Fruit fly (Drosophila melanogaster): Measurements from ENCODE around the gene chinmo.

The chinmo gene

dm6 chr2L:1737057-1737581 is 86.1 kb downstream of the chinmo start (continued):
- 0 out of 2 replicates have a peak, but pooled peaks have one; percentile 32 for TF ChIP-seq unc-4 (GFP tag; IDR thresholded peaks at IDR 0.05; ENCODE audit: partially characterized antibody)
- TF ChIP-seq gce (GFP tag; IDR thresholded peaks at IDR 0.05) = peak; percentile 59
- TF ChIP-seq Dip2 (GFP tag; IDR thresholded peaks at IDR 0.05) = no peak
- TF ChIP-seq hth (optimal IDR thresholded peaks at IDR 0.05) = no peak
- TF ChIP-seq ara (GFP tag; IDR thresholded peaks at IDR 0.05) = peak; percentile 87
- peak; percentile 80 to 90 for TF ChIP-seq Trl (optimal IDR thresholded peaks at IDR 0.05)
- peak; percentile 88 for TF ChIP-seq Trl (GFP tag; optimal IDR thresholded peaks at IDR 0.05)
- TF ChIP-seq Asciz (GFP tag; optimal IDR thresholded peaks at IDR 0.05) = peak; percentile 80
- peak; percentile 12 for TF ChIP-seq nom (GFP tag; optimal IDR thresholded peaks at IDR 0.05)
- TF ChIP-seq CG12236 (GFP tag; optimal IDR thresholded peaks at IDR 0.05) = peak; percentile 86
- TF ChIP-seq btn (GFP tag; optimal IDR thresholded peaks at IDR 0.05) = peak; percentile 78
- 0 out of 2 replicates have a peak, but pooled peaks have one; percentile 34 for TF ChIP-seq NFAT (GFP tag; IDR thresholded peaks at IDR 0.05)
- peak; percentile 75 for TF ChIP-seq da (GFP tag; optimal IDR thresholded peaks at IDR 0.05)
- TF ChIP-seq slp2 (GFP tag; optimal IDR thresholded peaks at IDR 0.05) = peak; percentile 94
- TF ChIP-seq Ptx1 (GFP tag; IDR thresholded peaks at IDR 0.05) = peak; percentile 94
- peak; percentile 35; the same call in 1 of the 2 replicates for TF ChIP-seq tna (GFP tag; IDR thresholded peaks at IDR 0.05; ENCODE audit: partially characterized antibody)
- TF ChIP-seq CG3281 (GFP tag; optimal IDR thresholded peaks at IDR 0.05) = peak; percentile 80
- no peak for TF ChIP-seq D (optimal IDR thresholded peaks at IDR 0.05)
- peak; percentile 88 for TF ChIP-seq D (GFP tag; optimal IDR thresholded peaks at IDR 0.05)
- TF ChIP-seq pzg (GFP tag; optimal IDR thresholded peaks at IDR 0.05) = no peak
- TF ChIP-seq caup (GFP tag; optimal IDR thresholded peaks at IDR 0.05; ENCODE audit: severe bottlenecking) = peak; percentile 70
- TF ChIP-seq CG2889 (GFP tag; IDR thresholded peaks at IDR 0.05) = peak; percentile 79
- TF ChIP-seq ato (GFP tag; IDR thresholded peaks at IDR 0.05; ENCODE audit: partially characterized antibody) = no peak
- TF ChIP-seq CG10431 (GFP tag; optimal IDR thresholded peaks at IDR 0.05) = no peak
- TF ChIP-seq dmrt99B (tag; optimal IDR thresholded peaks at IDR 0.05) = peak; percentile 94
- TF ChIP-seq Spps (tag; optimal IDR thresholded peaks at IDR 0.05) = peak; percentile 55
- peak; percentile 64 for TF ChIP-seq en (GFP tag; optimal IDR thresholded peaks at IDR 0.05)
- TF ChIP-seq CG12391 (tag; optimal IDR thresholded peaks at IDR 0.05) = peak; percentile 91
- peak; percentile 13; the same call in 1 of the 2 replicates for TF ChIP-seq CkIIα-i1 (GFP tag; IDR thresholded peaks at IDR 0.05)
- TF ChIP-seq CG31441 (GFP tag; IDR thresholded peaks at IDR 0.05) = peak; percentile 89
- TF ChIP-seq Doc2 (GFP tag; IDR thresholded peaks at IDR 0.05) = peak; percentile 42; the same call in 1 of the 2 replicates
- no peak for TF ChIP-seq wek (GFP tag; optimal IDR thresholded peaks at IDR 0.05)
- peak; percentile 93 for TF ChIP-seq nmo (GFP tag; optimal IDR thresholded peaks at IDR 0.05)
- peak; percentile 83 for TF ChIP-seq fu2 (GFP tag; optimal IDR thresholded peaks at IDR 0.05)
- TF ChIP-seq CG8089 (GFP tag; optimal IDR thresholded peaks at IDR 0.05) = peak; percentile 89
- peak; percentile 87 for TF ChIP-seq CG13894 (tag; optimal IDR thresholded peaks at IDR 0.05)
- TF ChIP-seq CG10654 (GFP tag; optimal IDR thresholded peaks at IDR 0.05) = peak; percentile 83
- TF ChIP-seq chm (GFP tag; IDR thresholded peaks at IDR 0.05) = no peak; the same call in 1 of the 2 replicates
- no peak for TF ChIP-seq mld (GFP tag; IDR thresholded peaks at IDR 0.05; ENCODE audit: partially characterized antibody)
- peak; percentile 69 for TF ChIP-seq CG17568 (GFP tag; optimal IDR thresholded peaks at IDR 0.05)
- TF ChIP-seq CG17385 (GFP tag; optimal IDR thresholded peaks at IDR 0.05) = peak; percentile 76
- TF ChIP-seq CG30020 (tag; optimal IDR thresholded peaks at IDR 0.05) = peak; percentile 12
- TF ChIP-seq pb (GFP tag; optimal IDR thresholded peaks at IDR 0.05) = peak; percentile 81
- TF ChIP-seq MBD-R2 (GFP tag; IDR thresholded peaks at IDR 0.05) = peak; percentile 43; the same call in 1 of the 2 replicates
- peak; percentile 51; the same call in 1 of the 2 replicates for TF ChIP-seq GATAe (GFP tag; conservative IDR thresholded peaks at IDR 0.05)
- peak; percentile 70 for TF ChIP-seq Rx (GFP tag; IDR thresholded peaks at IDR 0.05)
- TF ChIP-seq CG5245 (GFP tag; optimal IDR thresholded peaks at IDR 0.05) = peak; percentile 86
- TF ChIP-seq HHEX (GFP tag; optimal IDR thresholded peaks at IDR 0.05) = peak; percentile 78
- no peak for TF ChIP-seq nerfin-2 (GFP tag; IDR thresholded peaks at IDR 0.05; ENCODE audit: partially characterized antibody)
- peak; percentile 91 for TF ChIP-seq sisA (GFP tag; IDR thresholded peaks at IDR 0.05)
